Fruit fly (Drosophila melanogaster) whole organism, prepupa: Measurements from ENCODE around the gene CG11695.
A peak's percentile ranks its signal among the peaks of the same experiment; 100 is the strongest.

Experiments used
- Blimp-1 ChIP-seq: fragments of 200-800 bp; sonication (Bioruptor generic); optimal IDR thresholded peaks from 3 replicates; lab custom pipeline; 2017; ENCODE audit warnings: missing biosample characterization, missing genetic modification characterization, mild to moderate bottlenecking, moderate library complexity, missing genetic modification reagents
- CG1621 ChIP-seq: fragments of 200-800 bp; sonication (Bioruptor generic); optimal IDR thresholded peaks from 3 replicates; lab custom pipeline; 2018; ENCODE audit warnings: missing biosample characterization, mild to moderate bottlenecking, missing genetic modification characterization
- CG16779 ChIP-seq: fragments of 200-800 bp; sonication (Bioruptor generic); optimal IDR thresholded peaks from 3 replicates; lab custom pipeline; 2017; ENCODE audit warnings: missing biosample characterization, mild to moderate bottlenecking, missing genetic modification characterization
- CG7368 ChIP-seq: fragments of 200-800 bp; sonication (Bioruptor generic); optimal IDR thresholded peaks from 3 replicates; lab custom pipeline; 2016; ENCODE audit warnings: missing biosample characterization, missing genetic modification characterization
- CG8119 ChIP-seq: fragments of 200-800 bp; sonication (Bioruptor generic); IDR thresholded peaks from 3 replicates; pipeline ENCODE4 v1.3.6; 2022; ENCODE audit warnings: missing biosample characterization, missing genetic modification characterization
- CG8319 ChIP-seq: fragments of 200-800 bp; sonication (Bioruptor generic); optimal IDR thresholded peaks from 3 replicates; lab custom pipeline; 2016; ENCODE audit warnings: missing biosample characterization, missing genetic modification characterization
- Hr4 ChIP-seq: fragments of 200-800 bp; sonication (Bioruptor generic); optimal IDR thresholded peaks from 3 replicates; lab custom pipeline; 2016; ENCODE audit warnings: missing biosample characterization, missing genetic modification characterization
- Met ChIP-seq: fragments of 200-800 bp; sonication (Bioruptor generic); optimal IDR thresholded peaks from 3 replicates; lab custom pipeline; 2016; ENCODE audit warnings: missing biosample characterization, missing genetic modification characterization
- Sox14 ChIP-seq: fragments of 200-800 bp; sonication (Bioruptor generic); optimal IDR thresholded peaks from 3 replicates; lab custom pipeline; 2016; ENCODE audit warnings: missing biosample characterization, missing genetic modification characterization
- Sox15 ChIP-seq: fragments of 200-800 bp; sonication (Bioruptor generic); optimal IDR thresholded peaks from 3 replicates; lab custom pipeline; 2016; ENCODE audit warnings: missing biosample characterization, missing genetic modification characterization
- fkh ChIP-seq: fragments of 200-800 bp; sonication (Bioruptor generic); optimal IDR thresholded peaks from 3 replicates; lab custom pipeline; 2017; ENCODE audit warnings: missing biosample characterization, mild to moderate bottlenecking, missing genetic modification characterization, moderate library complexity
- salr ChIP-seq, 2 experiments: fragments of 200-800 bp; sonication (Bioruptor generic); optimal IDR thresholded peaks; 3 replicates each; lab custom pipeline; 2016 to 2018; ENCODE audit warnings: missing biosample characterization in 2 of 2, missing genetic modification characterization in 2 of 2, mild to moderate bottlenecking in 1 of 2

DNA sequence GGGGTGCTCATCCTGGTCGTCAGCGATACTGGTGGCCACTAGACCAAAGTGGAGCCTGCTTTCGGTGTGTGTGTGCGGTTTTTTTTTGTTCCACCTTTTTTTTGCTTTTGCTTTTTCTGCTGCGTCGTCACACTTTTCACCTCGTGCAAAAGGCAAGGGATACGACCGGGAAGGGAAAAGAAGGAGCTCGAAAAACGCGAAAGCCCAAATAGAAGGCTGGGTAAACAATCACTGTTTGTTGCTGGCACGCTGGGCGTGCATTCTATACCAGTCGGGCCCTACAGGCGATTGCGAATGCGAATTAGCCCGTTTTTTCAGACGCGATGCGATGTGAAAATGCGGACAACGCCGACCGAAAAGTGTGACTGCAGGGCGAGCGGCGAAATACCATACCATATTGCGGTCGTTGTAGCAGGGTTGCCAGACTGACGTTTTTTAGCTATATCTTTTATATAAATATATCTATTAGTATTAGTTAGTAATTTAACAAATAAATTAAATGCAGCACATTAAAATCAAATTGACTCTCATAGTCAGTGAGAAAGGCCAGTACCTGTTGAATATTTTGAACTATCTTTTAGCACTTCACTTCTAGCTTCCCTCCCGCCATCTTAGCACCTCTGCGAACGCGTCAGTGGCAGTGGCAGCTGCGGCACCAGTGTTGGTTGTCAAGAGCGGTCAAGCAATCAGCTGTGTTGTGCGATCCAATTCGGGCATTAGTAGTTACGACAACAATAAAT is 6.6 kb upstream of the CG11695 start, which contains the start of the genes Polr2A and CG11699:
- TF ChIP-seq Met (no peak), Blimp-1 (GFP tag; lab: Kevin White, UChicago) (no peak), CG8119 (GFP tag; lab: Robert Waterston, UW) (peak; percentile 66; the same call in 1 of the 3 replicates), Hr4 (no peak), CG1621 (tag; lab: Kevin White, UChicago) (no peak), Sox15 (GFP tag; lab: Kevin White, UChicago) (peak; percentile 12), CG7368 (GFP tag; lab: Kevin White, UChicago) (no peak), CG16779 (tag; lab: Kevin White, UChicago) (no peak), salr (GFP tag; optimal IDR thresholded peaks at IDR 0.05; lab: Kevin White, UChicago) (no peak), fkh (GFP tag; lab: Kevin White, UChicago) (no peak), Sox14 (peak; percentile 11), CG8319 (no peak)
